Worm (Caenorhabditis elegans) whole organism, midembryonic: ENCODE data around the gene cest-28.

Experiments
- flt-1 ChIP-seq: fragments of 200-800 bp; sonication (Bioruptor generic); IDR thresholded peaks from 2 replicates; pipeline ENCODE4 v1.3.6; 2022; ENCODE audit warnings: missing genetic modification characterization, missing compliant biosample characterization
- klf-2 ChIP-seq: fragments of 200-800 bp; sonication (Bioruptor generic); conservative IDR thresholded peaks from 2 replicates; pipeline ENCODE4 v1.3.6; 2022; ENCODE audit warnings: missing genetic modification reagents, missing genetic modification characterization, missing compliant biosample characterization
- ref-1 ChIP-seq: fragments of 200-800 bp; sonication (Bioruptor generic); conservative IDR thresholded peaks from 2 replicates; pipeline ENCODE4 v1.3.6; 2022; ENCODE audit warnings: missing genetic modification reagents, missing genetic modification characterization, missing compliant biosample characterization

- TF ChIP-seq flt-1 (GFP tag; lab: Robert Waterston, UW): no peak
- TF ChIP-seq klf-2: no peak
- TF ChIP-seq ref-1: no peak
Measured at ce11 chrV:6705367-6705766, 35.7 kb downstream of the cest-28 start.
